Worm (Caenorhabditis elegans): ENCODE results near the gene gcy-22.

gcy-22 gene

DNA sequence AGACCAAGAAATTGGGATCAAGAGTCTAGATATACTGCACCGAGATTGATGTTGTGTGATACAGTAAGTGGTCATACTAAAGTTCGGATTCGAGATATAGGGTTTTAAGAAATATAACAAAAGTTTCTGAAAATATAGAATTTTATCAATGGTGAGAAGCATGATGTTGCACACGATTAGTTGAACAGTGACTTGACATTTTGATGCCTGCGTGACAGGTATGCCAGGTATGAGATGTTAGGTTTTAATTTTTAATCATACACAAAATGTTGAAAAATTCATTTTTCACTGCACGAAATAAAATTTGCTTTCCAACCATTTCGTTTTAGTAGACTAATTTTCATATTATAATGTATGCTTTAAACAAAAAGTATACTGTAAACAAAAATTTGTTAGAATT is 5.5 kb upstream of the gcy-22 start:
- TF ChIP-seq lin-35 (GFP tag; optimal IDR thresholded peaks at IDR 0.05) = no peak
- TF ChIP-seq let-607 (tag; optimal IDR thresholded peaks at IDR 0.05) = peak; percentile 70 to 89
- TF ChIP-seq nfya-2 (GFP tag; IDR thresholded peaks at IDR 0.05) = no peak
- no peak for TF ChIP-seq athp-1 (tag; optimal IDR thresholded peaks at IDR 0.05)
- no peak for TF ChIP-seq hmg-20 (GFP tag; IDR thresholded peaks at IDR 0.05)
- TF ChIP-seq nhr-80 (tag; optimal IDR thresholded peaks at IDR 0.05) = peak; percentile 29

ce11 chrV:20829511-20829910 is 4.6 kb upstream of the gcy-22 start, which contains the start of gene num-1:
TSS of gene num-1 (plus strand) at chrV:20829811.
- TF ChIP-seq B0336.3 (GFP tag; IDR thresholded peaks at IDR 0.05) (no peak), nfya-2 (GFP tag; IDR thresholded peaks at IDR 0.05) (no peak), athp-1 (tag; optimal IDR thresholded peaks at IDR 0.05) (no peak)

DNA sequence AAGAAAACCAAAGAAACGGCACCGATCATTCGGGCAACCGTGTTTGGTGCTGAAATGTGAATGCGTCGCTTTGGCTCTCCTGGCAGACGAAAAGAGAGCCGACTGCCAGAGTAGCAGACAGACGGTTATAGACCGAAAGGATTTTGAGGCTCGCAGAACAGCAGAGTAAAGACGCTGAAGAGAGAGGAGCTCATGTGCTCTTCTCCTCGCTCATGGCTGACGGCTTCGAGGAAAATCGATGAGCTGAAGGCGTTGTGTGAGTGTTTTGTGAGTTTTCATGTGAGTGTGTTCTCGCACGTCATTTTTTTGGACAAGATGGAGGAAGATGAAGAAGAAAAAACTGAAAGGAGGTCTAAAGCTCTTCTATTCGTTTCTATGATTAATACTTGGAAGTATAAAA is 4.0 kb upstream of the gcy-22 start, which contains the start of gene sbt-1:
TSS of gene sbt-1 (minus strand) at position 62 of the 400 bp plus-strand sequence.
- peak; percentile 58 for TF ChIP-seq K12H6.12 (tag; optimal IDR thresholded peaks at IDR 0.05)
- no peak for TF ChIP-seq hrde-1 (tag; optimal IDR thresholded peaks at IDR 0.05; ENCODE audit: borderline replicate concordance)
- TF ChIP-seq egrh-3 (GFP tag; IDR thresholded peaks at IDR 0.05) = 0 out of 2 replicates have a peak, but pooled peaks have one; percentile 7
- no peak for TF ChIP-seq F39B2.1 (GFP tag; IDR thresholded peaks at IDR 0.05)
- TF ChIP-seq ceh-27 (GFP tag; optimal IDR thresholded peaks at IDR 0.05) = peak; percentile 6
- peak; percentile 64 for TF ChIP-seq zfh-2 (GFP tag; conservative IDR thresholded peaks at IDR 0.05)
- no peak for TF ChIP-seq hmg-20 (GFP tag; IDR thresholded peaks at IDR 0.05)
- TF ChIP-seq lir-1 (GFP tag; conservative IDR thresholded peaks at IDR 0.05) = peak; percentile 32
- no peak for TF ChIP-seq bed-1 (GFP tag; IDR thresholded peaks at IDR 0.05)
- 0 out of 2 replicates have a peak, but pooled peaks have one; percentile 15 for TF ChIP-seq bed-2 (GFP tag; IDR thresholded peaks at IDR 0.05)
- TF ChIP-seq attf-5 (GFP tag; optimal IDR thresholded peaks at IDR 0.05) = peak; percentile 13
- peak; percentile 45; the same call in 1 of the 2 replicates for TF ChIP-seq mcd-1 (GFP tag; IDR thresholded peaks at IDR 0.05)
- peak; percentile 37 for TF ChIP-seq ZK185.1 (tag; optimal IDR thresholded peaks at IDR 0.05; ENCODE audit: poor library complexity, severe bottlenecking)

- TF ChIP-seq C06A6.2 (GFP tag; conservative IDR thresholded peaks at IDR 0.05) (no peak), nhr-120 (GFP tag; IDR thresholded peaks at IDR 0.05) (no peak), ceh-40 (GFP tag; IDR thresholded peaks at IDR 0.05) (no peak), snpc-1.1 (tag; optimal IDR thresholded peaks at IDR 0.05; ENCODE audit: insufficient read depth) (no peak), F52B5.7 (tag; optimal IDR thresholded peaks at IDR 0.05) (no peak), atf-7 (tag; optimal IDR thresholded peaks at IDR 0.05) (no peak), ceh-91 (GFP tag; IDR thresholded peaks at IDR 0.05) (no peak), tlf-1 (GFP tag; optimal IDR thresholded peaks at IDR 0.05) (no peak), ceh-79 (tag; optimal IDR thresholded peaks at IDR 0.05) (no peak), T07F8.4 (tag; optimal IDR thresholded peaks at IDR 0.05) (no peak), ztf-22 (GFP tag; optimal IDR thresholded peaks at IDR 0.05) (no peak), mxl-1 (tag; optimal IDR thresholded peaks at IDR 0.05) (no peak), hmg-20 (GFP tag; IDR thresholded peaks at IDR 0.05) (no peak), Y67H2A.10 (GFP tag; conservative IDR thresholded peaks at IDR 0.05) (no peak)
These were observed 1.8 kb upstream of the gcy-22 start for ce11 chrV:20826618-20827017.

DNA sequence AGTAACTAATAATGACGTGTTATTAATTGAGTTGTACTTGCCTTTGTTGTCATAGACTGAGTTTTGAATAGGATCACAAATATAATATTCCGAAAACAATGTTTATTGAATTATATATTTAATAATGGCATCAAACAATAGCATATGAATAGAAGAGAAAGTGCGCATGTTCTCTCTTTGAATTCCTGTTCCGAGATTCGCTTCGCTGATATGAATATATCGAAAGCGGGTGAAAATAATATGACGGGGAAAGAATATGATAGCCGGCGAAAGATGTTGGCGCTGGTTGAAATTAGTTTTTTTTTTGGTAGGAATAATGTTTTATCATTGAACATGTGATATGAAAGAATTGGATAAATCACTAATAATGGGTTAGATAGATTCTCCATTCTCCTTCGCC is 4.8 kb downstream of the gcy-22 start, which contains the start of gene T03D8.6:
TSS of gene T03D8.6 (minus strand) at position 298 of the 400 bp plus-strand sequence.
- TF ChIP-seq nhr-90 (tag; optimal IDR thresholded peaks at IDR 0.05) = no peak

Data from whole organism, young adult.